Worm (Caenorhabditis elegans) whole organism, L1 larva: ENCODE measurements around the gene F27B10.1.
A peak's percentile ranks its signal among the peaks of the same experiment; 100 is the strongest.

Experiments used
- C16A3.4 ChIP-seq: fragments of 150-350 bp; optimal IDR thresholded peaks from 2 replicates; lab custom pipeline; 2014; ENCODE audit warnings: missing biosample characterization, missing genetic modification characterization
- C34B4.2 ChIP-seq: sonication (generic microtip); optimal IDR thresholded peaks from 2 replicates; lab custom pipeline; 2017; ENCODE audit warnings: mild to moderate bottlenecking, missing genetic modification characterization, missing compliant biosample characterization
- Y116A8C.19 ChIP-seq: sonication (generic microtip); optimal IDR thresholded peaks from 2 replicates; lab custom pipeline; 2016; ENCODE audit warnings: missing compliant biosample characterization, missing genetic modification characterization, borderline replicate concordance
- alr-1 ChIP-seq: fragments of 200-800 bp; sonication (Bioruptor generic); optimal IDR thresholded peaks from 2 replicates; lab custom pipeline; 2018; ENCODE audit warnings: borderline replicate concordance, mild to moderate bottlenecking, missing genetic modification characterization, missing compliant biosample characterization
- aly-2 ChIP-seq: fragments of 150-350 bp; optimal IDR thresholded peaks from 2 replicates; lab custom pipeline; 2014; ENCODE audit warnings: missing biosample characterization, missing genetic modification characterization
- ama-1 ChIP-seq: fragments of 150-350 bp; optimal IDR thresholded peaks from 2 replicates; lab custom pipeline; 2014
- blmp-1 ChIP-seq: fragments of 150-350 bp; optimal IDR thresholded peaks from 2 replicates; lab custom pipeline; 2014; ENCODE audit warnings: missing biosample characterization, missing genetic modification characterization
- ceh-63 ChIP-seq: fragments of 200-800 bp; sonication (Bioruptor generic); optimal IDR thresholded peaks from 2 replicates; lab custom pipeline; 2018; ENCODE audit warnings: mild to moderate bottlenecking, missing genetic modification characterization, missing compliant biosample characterization
- ceh-8 ChIP-seq: fragments of 200-800 bp; sonication (Bioruptor generic); optimal IDR thresholded peaks from 2 replicates; lab custom pipeline; 2018; ENCODE audit warnings: mild to moderate bottlenecking, missing genetic modification characterization, moderate library complexity, missing compliant biosample characterization
- ceh-88 ChIP-seq: fragments of 200-800 bp; sonication (Bioruptor generic); IDR thresholded peaks from 2 replicates; pipeline ENCODE4 v1.3.6; 2022; ENCODE audit warnings: missing genetic modification characterization, missing compliant biosample characterization
- ceh-90 ChIP-seq: sonication (generic microtip); optimal IDR thresholded peaks from 2 replicates; lab custom pipeline; 2016; ENCODE audit warnings: missing genetic modification characterization, missing compliant biosample characterization
- dpl-1 ChIP-seq, 3 experiments: fragments of 150-350 bp in 2 of 3; sonication (generic microtip) in 1 of 3; optimal IDR thresholded peaks; 2 replicates each; lab custom pipeline; 2014 to 2017; ENCODE audit warnings: missing biosample characterization in 3 of 3, missing genetic modification characterization in 3 of 3, missing genetic modification reagents in 3 of 3
- egl-27 ChIP-seq, 2 experiments: fragments of 150-350 bp in 1 of 2; sonication (generic microtip); optimal IDR thresholded peaks; 3 replicates each; lab custom pipeline; 2017 to 2018; ENCODE audit warnings: missing biosample characterization in 2 of 2, missing genetic modification characterization in 2 of 2, missing genetic modification reagents in 2 of 2
- elt-2 ChIP-seq: sonication (generic microtip); optimal IDR thresholded peaks from 2 replicates; lab custom pipeline; 2016; ENCODE audit warnings: missing genetic modification characterization, mild to moderate bottlenecking, inconsistent platforms, missing compliant biosample characterization, missing genetic modification reagents
- ets-5 ChIP-seq: fragments of 200-800 bp; sonication (Bioruptor generic); IDR thresholded peaks from 2 replicates; pipeline ENCODE4 v1.3.6; 2022; ENCODE audit warnings: missing genetic modification characterization, missing compliant biosample characterization
- fkh-10 ChIP-seq: sonication (generic microtip); optimal IDR thresholded peaks from 2 replicates; lab custom pipeline; 2017; ENCODE audit warnings: missing biosample characterization, missing genetic modification reagents, missing genetic modification characterization
- fkh-4 ChIP-seq: sonication (generic microtip); optimal IDR thresholded peaks from 2 replicates; lab custom pipeline; 2016; ENCODE audit warnings: missing compliant biosample characterization, missing genetic modification characterization, borderline replicate concordance
- fkh-8 ChIP-seq: sonication (generic microtip); optimal IDR thresholded peaks from 2 replicates; lab custom pipeline; 2016; ENCODE audit warnings: mild to moderate bottlenecking, missing genetic modification characterization, missing compliant biosample characterization
- grh-1 ChIP-seq: fragments of 200-800 bp; sonication (Bioruptor generic); IDR thresholded peaks from 2 replicates; pipeline ENCODE4 v1.3.6; 2022; ENCODE audit warnings: missing genetic modification reagents, missing genetic modification characterization, missing compliant biosample characterization
- hlh-17 ChIP-seq: fragments of 200-800 bp; sonication (Bioruptor generic); optimal IDR thresholded peaks from 2 replicates; lab custom pipeline; 2018; ENCODE audit warnings: missing genetic modification characterization, mild to moderate bottlenecking, missing compliant biosample characterization, moderate library complexity, borderline replicate concordance
- hpl-2 ChIP-seq: fragments of 150-350 bp; optimal IDR thresholded peaks from 2 replicates; lab custom pipeline; 2014; ENCODE audit warnings: missing biosample characterization, missing genetic modification reagents, missing genetic modification characterization
- irx-1 ChIP-seq: sonication (generic microtip); optimal IDR thresholded peaks from 2 replicates; lab custom pipeline; 2016; ENCODE audit warnings: missing genetic modification characterization, missing compliant biosample characterization
- jun-1 ChIP-seq: fragments of 150-350 bp; optimal IDR thresholded peaks from 2 replicates; lab custom pipeline; 2014; ENCODE audit warnings: missing biosample characterization, missing genetic modification reagents, missing genetic modification characterization
- lin-13 ChIP-seq: fragments of 150-350 bp; optimal IDR thresholded peaks from 2 replicates; lab custom pipeline; 2014; ENCODE audit warnings: missing biosample characterization, missing genetic modification reagents, missing genetic modification characterization
- lin-15B ChIP-seq: fragments of 150-350 bp; sonication (generic microtip); optimal IDR thresholded peaks from 3 replicates; lab custom pipeline; 2014; ENCODE audit warnings: missing biosample characterization, missing genetic modification characterization
- lir-3 ChIP-seq: sonication (generic microtip); optimal IDR thresholded peaks from 2 replicates; lab custom pipeline; 2016; ENCODE audit warnings: mild to moderate bottlenecking, missing genetic modification characterization, moderate library complexity, missing compliant biosample characterization; ENCODE audit not compliant: poor library complexity
- lsy-2 ChIP-seq, 2 experiments: fragments of 150-350 bp; optimal IDR thresholded peaks; 2 replicates each; lab custom pipeline; 2014; ENCODE audit warnings: missing biosample characterization in 2 of 2, missing genetic modification characterization in 2 of 2
- mab-9 ChIP-seq: fragments of 200-800 bp; sonication (Bioruptor generic); IDR thresholded peaks from 2 replicates; pipeline ENCODE4 v1.3.6; 2022; ENCODE audit warnings: missing genetic modification reagents, missing genetic modification characterization, missing compliant biosample characterization
- mdl-1 ChIP-seq, 2 experiments: fragments of 150-350 bp; optimal IDR thresholded peaks; 2 replicates each; lab custom pipeline; 2014 to 2017; ENCODE audit warnings: missing biosample characterization in 2 of 2, missing genetic modification characterization in 2 of 2, inconsistent platforms in 1 of 2
- mep-1 ChIP-seq: fragments of 150-350 bp; optimal IDR thresholded peaks from 2 replicates; lab custom pipeline; 2014; ENCODE audit warnings: missing biosample characterization, missing genetic modification characterization
- nhr-11 ChIP-seq: fragments of 150-350 bp; optimal IDR thresholded peaks from 2 replicates; lab custom pipeline; 2014; ENCODE audit warnings: missing biosample characterization, missing genetic modification characterization
- nhr-19 ChIP-seq: fragments of 200-800 bp; sonication (Bioruptor generic); conservative IDR thresholded peaks from 2 replicates; pipeline ENCODE4 v1.3.6; 2022; ENCODE audit warnings: missing genetic modification characterization, missing compliant biosample characterization
- nhr-20 ChIP-seq: sonication (generic microtip); optimal IDR thresholded peaks from 2 replicates; lab custom pipeline; 2016; ENCODE audit warnings: mild to moderate bottlenecking, missing genetic modification characterization, missing compliant biosample characterization
- nhr-237 ChIP-seq: fragments of 150-350 bp; optimal IDR thresholded peaks from 2 replicates; lab custom pipeline; 2014; ENCODE audit warnings: missing biosample characterization, missing genetic modification characterization
- nhr-28 ChIP-seq: fragments of 150-350 bp; optimal IDR thresholded peaks from 2 replicates; lab custom pipeline; 2014; ENCODE audit warnings: missing biosample characterization, missing genetic modification characterization
- nhr-47 ChIP-seq: sonication (generic microtip); optimal IDR thresholded peaks from 2 replicates; lab custom pipeline; 2016; ENCODE audit warnings: mild to moderate bottlenecking, missing genetic modification characterization, moderate library complexity, missing compliant biosample characterization
- nhr-71 ChIP-seq: sonication (generic microtip); optimal IDR thresholded peaks from 2 replicates; lab custom pipeline; 2016; ENCODE audit warnings: mild to moderate bottlenecking, missing genetic modification characterization, moderate library complexity, missing compliant biosample characterization
- nhr-76 ChIP-seq: sonication (generic microtip); optimal IDR thresholded peaks from 2 replicates; lab custom pipeline; 2017; ENCODE audit warnings: missing biosample characterization, missing genetic modification characterization
- pag-3 ChIP-seq: sonication (generic microtip); optimal IDR thresholded peaks from 2 replicates; lab custom pipeline; 2017; ENCODE audit warnings: missing genetic modification characterization, mild to moderate bottlenecking, missing compliant biosample characterization, antibody characterized with exemption, borderline replicate concordance; ENCODE audit not compliant: insufficient read depth
- pqm-1 ChIP-seq: sonication (generic microtip); optimal IDR thresholded peaks from 3 replicates; lab custom pipeline; 2017; ENCODE audit warnings: missing biosample characterization, missing genetic modification characterization
- rnt-1 ChIP-seq: sonication (generic microtip); optimal IDR thresholded peaks from 2 replicates; lab custom pipeline; 2016; ENCODE audit warnings: mild to moderate bottlenecking, missing genetic modification characterization, moderate library complexity, missing compliant biosample characterization
- snpc-4 ChIP-seq: fragments of 150-350 bp; optimal IDR thresholded peaks from 2 replicates; lab custom pipeline; 2014; ENCODE audit warnings: missing biosample characterization, missing genetic modification characterization
- snu-23 ChIP-seq: sonication (generic microtip); optimal IDR thresholded peaks from 2 replicates; lab custom pipeline; 2016; ENCODE audit warnings: missing genetic modification characterization, missing compliant biosample characterization
- sptf-1 ChIP-seq: fragments of 150-350 bp; optimal IDR thresholded peaks from 2 replicates; lab custom pipeline; 2014; ENCODE audit warnings: missing biosample characterization, missing genetic modification characterization
- tbx-2 ChIP-seq: sonication (generic microtip); optimal IDR thresholded peaks from 2 replicates; lab custom pipeline; 2016; ENCODE audit warnings: missing genetic modification characterization, missing compliant biosample characterization
- unc-30 ChIP-seq: sonication (generic microtip); optimal IDR thresholded peaks from 2 replicates; lab custom pipeline; 2017; ENCODE audit warnings: missing biosample characterization, missing genetic modification characterization
- unc-62 ChIP-seq: fragments of 150-350 bp; optimal IDR thresholded peaks from 2 replicates; lab custom pipeline; 2014; ENCODE audit warnings: missing biosample characterization, missing genetic modification reagents, missing genetic modification characterization
- unc-98 ChIP-seq: fragments of 200-800 bp; sonication (Bioruptor generic); IDR thresholded peaks from 2 replicates; pipeline ENCODE4 v1.3.6; 2022; ENCODE audit warnings: missing genetic modification characterization, missing compliant biosample characterization
- vab-15 ChIP-seq: sonication (generic microtip); optimal IDR thresholded peaks from 2 replicates; lab custom pipeline; 2017; ENCODE audit warnings: missing genotype, mild to moderate bottlenecking, missing genetic modification characterization, missing compliant biosample characterization
- zag-1 ChIP-seq: fragments of 150-350 bp; optimal IDR thresholded peaks from 2 replicates; lab custom pipeline; 2014; ENCODE audit warnings: missing biosample characterization, missing genetic modification characterization
- ztf-11 ChIP-seq, 2 experiments: sonication (generic microtip); optimal IDR thresholded peaks; 2 replicates each; lab custom pipeline; 2016 to 2017; ENCODE audit warnings: missing genetic modification characterization in 2 of 2, missing biosample characterization in 1 of 2, missing compliant biosample characterization in 1 of 2
- ztf-4 ChIP-seq: fragments of 150-350 bp; optimal IDR thresholded peaks from 2 replicates; lab custom pipeline; 2014; ENCODE audit warnings: missing biosample characterization, missing genetic modification characterization

F27B10.1 gene

DNA sequence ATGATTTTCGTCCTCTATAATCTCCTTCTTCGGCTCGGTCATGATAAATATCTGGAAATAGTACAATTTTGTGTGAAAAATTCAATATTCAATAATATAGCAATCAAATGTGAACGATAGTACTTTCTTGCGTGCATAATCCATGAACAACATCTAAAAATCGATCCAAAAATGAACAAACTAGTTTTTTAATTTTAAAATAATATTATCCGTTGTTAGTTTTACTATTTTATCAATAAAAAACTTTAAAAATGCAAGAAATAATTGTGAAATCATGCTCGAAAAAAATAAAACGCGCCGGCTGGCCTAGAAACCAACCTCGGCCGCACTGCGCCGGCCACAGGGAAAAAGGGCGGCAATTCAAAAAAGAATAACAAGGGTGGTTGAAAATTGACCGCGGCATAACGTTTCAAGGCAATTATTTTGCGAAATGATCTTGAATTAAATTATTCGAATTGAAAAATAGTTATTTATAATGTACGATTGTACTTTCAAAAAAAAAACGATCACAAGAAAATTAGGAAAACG lies 12.3 kb downstream of the F27B10.1 start, which contains the start of gene mys-1:
TSS of gene mys-1 (minus strand) at position 51 of the 528 bp plus-strand sequence.
- TF ChIP-seq irx-1 (tag; lab: Kevin White, UChicago) (peak; percentile 76), lin-13 (GFP tag; lab: Kevin White, UChicago) (peak; percentile 34), C16A3.4 (peak; percentile 32), ceh-90 (tag; lab: Kevin White, UChicago) (peak; percentile 89), ztf-4 (no peak), blmp-1 (tag; lab: Kevin White, UChicago) (no peak), nhr-20 (tag; lab: Kevin White, UChicago) (peak; percentile 83), ceh-88 (no peak), grh-1 (GFP tag; lab: Robert Waterston, UW) (no peak), hpl-2 (GFP tag; lab: Kevin White, UChicago) (no peak), ama-1 (lab: Kevin White, UChicago) (no peak), ets-5 (GFP tag; lab: Robert Waterston, UW) (no peak), vab-15 (tag; lab: Kevin White, UChicago) (no peak), nhr-11 (tag; lab: Kevin White, UChicago) (no peak), pag-3 (tag; lab: Kevin White, UChicago) (no peak), snu-23 (peak; percentile 62), egl-27 (tag; optimal IDR thresholded peaks at IDR 0.05; lab: Kevin White, UChicago) (no peak), pqm-1 (tag; lab: Kevin White, UChicago) (no peak), elt-2 (tag; lab: Kevin White, UChicago) (no peak), zag-1 (tag; lab: Kevin White, UChicago) (no peak), fkh-8 (tag; lab: Kevin White, UChicago) (peak; percentile 52), mdl-1 (tag; optimal IDR thresholded peaks at IDR 0.05; lab: Kevin White, UChicago) (peak in 1 of 2 experiments; percentile 21), aly-2 (tag; lab: Kevin White, UChicago) (no peak), dpl-1 (GFP tag; optimal IDR thresholded peaks at IDR 0.05; lab: Kevin White, UChicago) (peak; percentile 86 to 94 (median 90)), unc-62 (no peak), rnt-1 (peak; percentile 97), nhr-237 (tag; lab: Kevin White, UChicago) (no peak), lsy-2 (tag; optimal IDR thresholded peaks at IDR 0.05; lab: Kevin White, UChicago) (peak; percentile 48 to 54), mep-1 (tag; lab: Kevin White, UChicago) (peak; percentile 54), hlh-17 (GFP tag; lab: Kevin White, UChicago) (no peak), nhr-76 (tag; lab: Kevin White, UChicago) (no peak), C34B4.2 (no peak), Y116A8C.19 (peak; percentile 38), snpc-4 (tag; lab: Kevin White, UChicago) (peak; percentile 17), sptf-1 (tag; lab: Kevin White, UChicago) (no peak), ceh-8 (GFP tag; lab: Kevin White, UChicago) (peak; percentile 36), lin-15B (tag; lab: Kevin White, UChicago) (peak; percentile 43), tbx-2 (tag; lab: Kevin White, UChicago) (peak; percentile 84), nhr-71 (tag; lab: Kevin White, UChicago) (peak; percentile 83), mab-9 (GFP tag; lab: Robert Waterston, UW) (no peak), jun-1 (tag; lab: Kevin White, UChicago) (peak; percentile 10), lir-3 (tag; lab: Kevin White, UChicago) (peak; percentile 89), ceh-63 (no peak), nhr-47 (peak; percentile 83), nhr-28 (tag; lab: Kevin White, UChicago) (no peak), unc-98 (peak; percentile 46; the same call in 1 of the 2 replicates), nhr-19 (GFP tag; lab: Robert Waterston, UW) (peak; percentile 69), unc-30 (tag; lab: Kevin White, UChicago) (no peak), fkh-10 (GFP tag; lab: Kevin White, UChicago) (no peak), alr-1 (tag; lab: Kevin White, UChicago) (no peak), fkh-4 (tag; lab: Kevin White, UChicago) (peak; percentile 72), ztf-11 (tag; optimal IDR thresholded peaks at IDR 0.05; lab: Kevin White, UChicago) (peak in 1 of 2 experiments; percentile 81)
